Fruit fly (Drosophila melanogaster) whole organism, prepupa: Measurements from ENCODE around the gene CG9609.

Experiments used
- Blimp-1 ChIP-seq: fragments of 200-800 bp; sonication (Bioruptor generic); optimal IDR thresholded peaks from 3 replicates; lab custom pipeline; 2017; ENCODE audit warnings: missing biosample characterization, missing genetic modification characterization, mild to moderate bottlenecking, moderate library complexity, missing genetic modification reagents
- CG10631 ChIP-seq: fragments of 200-800 bp; sonication (Bioruptor generic); optimal IDR thresholded peaks from 2 replicates; lab custom pipeline; 2016; ENCODE audit warnings: missing biosample characterization, missing genetic modification characterization
- CG11294 ChIP-seq: fragments of 200-800 bp; sonication (Bioruptor generic); IDR thresholded peaks from 2 replicates; pipeline ENCODE4 v1.3.6; 2022; ENCODE audit warnings: missing biosample characterization, missing genetic modification characterization
- CG11902 ChIP-seq: fragments of 200-800 bp; sonication (Bioruptor generic); optimal IDR thresholded peaks from 3 replicates; lab custom pipeline; 2016; ENCODE audit warnings: missing biosample characterization, missing genetic modification characterization
- CG15336 ChIP-seq: fragments of 200-800 bp; sonication (Bioruptor generic); IDR thresholded peaks from 2 replicates; pipeline ENCODE4 v1.3.6; 2022; ENCODE audit warnings: missing biosample characterization, missing genetic modification characterization
- CG16779 ChIP-seq: fragments of 200-800 bp; sonication (Bioruptor generic); optimal IDR thresholded peaks from 3 replicates; lab custom pipeline; 2017; ENCODE audit warnings: missing biosample characterization, mild to moderate bottlenecking, missing genetic modification characterization
- CG3032 ChIP-seq: fragments of 200-800 bp; optimal IDR thresholded peaks from 2 replicates; lab custom pipeline; 2019; ENCODE audit warnings: missing biosample characterization, mild to moderate bottlenecking, missing genetic modification characterization, moderate library complexity
- CG31627 ChIP-seq: fragments of 200-800 bp; sonication (Bioruptor generic); optimal IDR thresholded peaks from 3 replicates; lab custom pipeline; 2016; ENCODE audit warnings: missing biosample characterization, missing genetic modification characterization
- CG32006 ChIP-seq: fragments of 200-800 bp; sonication (Bioruptor generic); optimal IDR thresholded peaks from 3 replicates; lab custom pipeline; 2017; ENCODE audit warnings: missing biosample characterization, mild to moderate bottlenecking, missing genetic modification characterization
- CG3919 ChIP-seq: fragments of 200-800 bp; sonication (Bioruptor generic); optimal IDR thresholded peaks from 3 replicates; lab custom pipeline; 2016; ENCODE audit warnings: missing biosample characterization, missing genetic modification characterization
- CG6163 ChIP-seq: fragments of 200-800 bp; sonication (Bioruptor generic); IDR thresholded peaks from 3 replicates; pipeline ENCODE4 v1.3.6; 2022; ENCODE audit warnings: missing biosample characterization, missing genetic modification characterization
- CG6276 ChIP-seq: fragments of 200-800 bp; sonication (Bioruptor generic); optimal IDR thresholded peaks from 2 replicates; lab custom pipeline; 2017; ENCODE audit warnings: missing biosample characterization, mild to moderate bottlenecking, missing genetic modification characterization
- CG6792 ChIP-seq: fragments of 200-800 bp; sonication (Bioruptor generic); optimal IDR thresholded peaks from 3 replicates; lab custom pipeline; 2016; ENCODE audit warnings: missing biosample characterization, missing genetic modification characterization
- CG6808 ChIP-seq: fragments of 200-800 bp; sonication (Bioruptor generic); optimal IDR thresholded peaks from 3 replicates; lab custom pipeline; 2017; ENCODE audit warnings: missing biosample characterization, missing genetic modification characterization, mild to moderate bottlenecking, moderate library complexity, missing genetic modification reagents
- CG6854 ChIP-seq: fragments of 200-800 bp; sonication (Bioruptor generic); optimal IDR thresholded peaks from 2 replicates; lab custom pipeline; 2017; ENCODE audit warnings: missing biosample characterization, mild to moderate bottlenecking, missing genetic modification characterization
- CG7368 ChIP-seq: fragments of 200-800 bp; sonication (Bioruptor generic); optimal IDR thresholded peaks from 3 replicates; lab custom pipeline; 2016; ENCODE audit warnings: missing biosample characterization, missing genetic modification characterization
- CG8119 ChIP-seq: fragments of 200-800 bp; sonication (Bioruptor generic); IDR thresholded peaks from 3 replicates; pipeline ENCODE4 v1.3.6; 2022; ENCODE audit warnings: missing biosample characterization, missing genetic modification characterization
- CG8632 ChIP-seq: fragments of 200-800 bp; sonication (Bioruptor generic); optimal IDR thresholded peaks from 3 replicates; lab custom pipeline; 2016; ENCODE audit warnings: missing biosample characterization, missing genetic modification characterization
- CG9139 ChIP-seq: fragments of 200-800 bp; sonication (Bioruptor generic); optimal IDR thresholded peaks from 3 replicates; lab custom pipeline; 2017; ENCODE audit warnings: missing biosample characterization, mild to moderate bottlenecking, missing genetic modification characterization
- Eip75B ChIP-seq: fragments of 200-800 bp; sonication (Bioruptor generic); optimal IDR thresholded peaks from 3 replicates; lab custom pipeline; 2016; ENCODE audit warnings: missing biosample characterization, missing genetic modification characterization
- Eip78C ChIP-seq: fragments of 200-800 bp; sonication (Bioruptor generic); peaks from one replicate; lab custom pipeline; 2016; ENCODE audit warnings: missing biosample characterization, missing genetic modification characterization
- Ets21C ChIP-seq: fragments of 200-800 bp; sonication (Bioruptor generic); optimal IDR thresholded peaks from 3 replicates; lab custom pipeline; 2016; ENCODE audit warnings: missing biosample characterization, missing genetic modification characterization
- Gug ChIP-seq: fragments of 200-800 bp; sonication (Bioruptor generic); IDR thresholded peaks from 2 replicates; pipeline ENCODE4 v1.3.6; 2022; ENCODE audit warnings: missing biosample characterization, missing genetic modification characterization
- Hr38 ChIP-seq: sonication (Bioruptor generic); optimal IDR thresholded peaks from 2 replicates; lab custom pipeline; 2016; ENCODE audit warnings: missing biosample characterization, missing genetic modification characterization
- Hr39 ChIP-seq: fragments of 200-800 bp; sonication (Bioruptor generic); optimal IDR thresholded peaks from 2 replicates; lab custom pipeline; 2016; ENCODE audit warnings: missing biosample characterization, missing genetic modification characterization
- Hr4 ChIP-seq: fragments of 200-800 bp; sonication (Bioruptor generic); optimal IDR thresholded peaks from 3 replicates; lab custom pipeline; 2016; ENCODE audit warnings: missing biosample characterization, missing genetic modification characterization
- Lpt ChIP-seq: fragments of 200-800 bp; sonication (Bioruptor generic); optimal IDR thresholded peaks from 3 replicates; lab custom pipeline; 2016; ENCODE audit warnings: missing biosample characterization, missing genetic modification characterization
- Met ChIP-seq: fragments of 200-800 bp; sonication (Bioruptor generic); optimal IDR thresholded peaks from 3 replicates; lab custom pipeline; 2016; ENCODE audit warnings: missing biosample characterization, missing genetic modification characterization
- OdsH ChIP-seq: fragments of 200-800 bp; sonication (Bioruptor generic); optimal IDR thresholded peaks from 3 replicates; lab custom pipeline; 2016; ENCODE audit warnings: missing biosample characterization, missing genetic modification characterization
- Smox ChIP-seq: fragments of 200-800 bp; sonication (Bioruptor generic); optimal IDR thresholded peaks from 3 replicates; lab custom pipeline; 2016; ENCODE audit warnings: missing biosample characterization, missing genetic modification characterization
- Sox102F ChIP-seq: fragments of 200-800 bp; sonication (Bioruptor generic); optimal IDR thresholded peaks from 2 replicates; lab custom pipeline; 2016; ENCODE audit warnings: missing biosample characterization, mild to moderate bottlenecking, missing genetic modification characterization
- achi ChIP-seq: fragments of 200-800 bp; sonication (Bioruptor generic); optimal IDR thresholded peaks from 3 replicates; lab custom pipeline; 2016; ENCODE audit warnings: missing biosample characterization, missing genetic modification characterization
- acj6 ChIP-seq: fragments of 200-800 bp; sonication (Bioruptor generic); optimal IDR thresholded peaks from 3 replicates; lab custom pipeline; 2016; ENCODE audit warnings: missing biosample characterization, missing genetic modification characterization
- cyc ChIP-seq: fragments of 200-800 bp; sonication (Bioruptor generic); optimal IDR thresholded peaks from 3 replicates; lab custom pipeline; 2016; ENCODE audit warnings: missing biosample characterization, missing genetic modification characterization
- dac ChIP-seq: fragments of 200-800 bp; sonication (Bioruptor generic); optimal IDR thresholded peaks from 2 replicates; lab custom pipeline; 2017; ENCODE audit warnings: missing biosample characterization, mild to moderate bottlenecking, missing genetic modification characterization
- eg ChIP-seq: fragments of 200-800 bp; sonication (Bioruptor generic); IDR thresholded peaks from 3 replicates; pipeline ENCODE4 v1.3.6; 2022; ENCODE audit warnings: missing biosample characterization, missing genetic modification characterization
- esn ChIP-seq: fragments of 200-800 bp; sonication (Bioruptor generic); optimal IDR thresholded peaks from 2 replicates; lab custom pipeline; 2016; ENCODE audit warnings: missing biosample characterization, mild to moderate bottlenecking, missing genetic modification characterization, moderate library complexity
- fd85E ChIP-seq: fragments of 200-800 bp; sonication (Bioruptor generic); optimal IDR thresholded peaks from 3 replicates; lab custom pipeline; 2016; ENCODE audit warnings: missing biosample characterization, missing genetic modification characterization
- fkh ChIP-seq: fragments of 200-800 bp; sonication (Bioruptor generic); optimal IDR thresholded peaks from 3 replicates; lab custom pipeline; 2017; ENCODE audit warnings: missing biosample characterization, mild to moderate bottlenecking, missing genetic modification characterization, moderate library complexity
- lz ChIP-seq: fragments of 200-800 bp; sonication (Bioruptor generic); optimal IDR thresholded peaks from 3 replicates; lab custom pipeline; 2016; ENCODE audit warnings: missing biosample characterization, missing genetic modification characterization
- net ChIP-seq: fragments of 200-800 bp; sonication (Bioruptor generic); optimal IDR thresholded peaks from 3 replicates; lab custom pipeline; 2016; ENCODE audit warnings: missing biosample characterization, missing genetic modification characterization
- pdm3 ChIP-seq: fragments of 200-800 bp; sonication (Bioruptor generic); optimal IDR thresholded peaks from 3 replicates; lab custom pipeline; 2016; ENCODE audit warnings: missing biosample characterization, missing genetic modification characterization
- salr ChIP-seq, 2 experiments: fragments of 200-800 bp; sonication (Bioruptor generic); optimal IDR thresholded peaks; 3 replicates each; lab custom pipeline; 2016 to 2018; ENCODE audit warnings: missing biosample characterization in 2 of 2, missing genetic modification characterization in 2 of 2, mild to moderate bottlenecking in 1 of 2
- spab ChIP-seq: fragments of 200-800 bp; sonication (Bioruptor generic); optimal IDR thresholded peaks from 2 replicates; lab custom pipeline; 2017; ENCODE audit warnings: missing biosample characterization, mild to moderate bottlenecking, missing genetic modification characterization, missing genetic modification reagents
- ss ChIP-seq, 2 experiments: fragments of 200-800 bp; sonication (Bioruptor generic); optimal IDR thresholded peaks; 2 replicates in 1 of 2; 3 replicates in 1 of 2; lab custom pipeline; 2017 to 2018; ENCODE audit warnings: mild to moderate bottlenecking in 2 of 2, missing biosample characterization in 2 of 2, missing genetic modification characterization in 2 of 2, moderate library complexity in 1 of 2
- svp ChIP-seq: fragments of 200-800 bp; sonication (Bioruptor generic); peaks from one replicate; lab custom pipeline; 2016; ENCODE audit warnings: missing biosample characterization, missing genetic modification characterization
- topi ChIP-seq: fragments of 200-800 bp; sonication (Bioruptor generic); optimal IDR thresholded peaks from 3 replicates; lab custom pipeline; 2016; ENCODE audit warnings: missing biosample characterization, missing genetic modification characterization
- vri ChIP-seq: fragments of 200-800 bp; sonication (Bioruptor generic); optimal IDR thresholded peaks from 3 replicates; lab custom pipeline; 2016; ENCODE audit warnings: missing biosample characterization, mild to moderate bottlenecking, missing genetic modification characterization

The CG9609 gene

DNA sequence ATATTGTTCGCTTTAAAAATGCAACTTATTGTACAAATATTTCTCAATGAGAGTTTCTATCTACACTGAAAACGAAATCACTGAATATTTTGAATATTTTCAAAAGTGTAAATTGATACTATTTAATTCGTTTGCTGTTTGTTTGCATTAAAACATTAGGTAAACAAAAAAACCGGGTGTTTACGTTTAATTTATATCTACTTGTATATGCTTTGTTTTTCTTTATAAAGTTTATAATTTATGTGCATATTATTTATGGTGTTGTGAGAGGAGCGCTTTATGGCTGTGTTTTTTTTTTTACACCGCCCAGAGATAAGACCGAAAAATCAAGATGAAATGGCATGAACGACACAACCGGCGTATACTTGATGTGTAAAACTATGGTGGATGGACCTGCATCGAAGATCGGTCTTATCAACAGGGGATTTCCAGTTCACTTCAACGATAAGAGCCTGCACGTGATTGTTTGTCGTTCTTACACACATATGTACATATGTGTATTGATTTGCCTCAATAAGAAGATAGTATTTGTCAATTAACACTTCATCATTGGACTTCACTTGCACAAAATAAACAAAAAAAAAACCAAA, 42.7 kb upstream of the CG9609 start (continued):
- TF ChIP-seq CG9139 (GFP tag; lab: Kevin White, UChicago) = no peak
- peak; percentile 35 for TF ChIP-seq Smox (GFP tag; lab: Kevin White, UChicago)
- TF ChIP-seq cyc (GFP tag; lab: Kevin White, UChicago) = no peak
- TF ChIP-seq CG11902 (GFP tag; lab: Kevin White, UChicago) = no peak
- TF ChIP-seq Blimp-1 = no peak
- TF ChIP-seq Hr38 = no peak
- no peak for TF ChIP-seq Lpt (GFP tag; lab: Kevin White, UChicago)
- no peak for TF ChIP-seq CG6792
- peak; percentile 5 for TF ChIP-seq Hr39
- peak; percentile 27 for TF ChIP-seq acj6
- TF ChIP-seq lz (GFP tag; lab: Kevin White, UChicago) = no peak
- no peak for TF ChIP-seq CG16779 (tag; lab: Kevin White, UChicago)
- no peak for TF ChIP-seq CG6854 (GFP tag; lab: Kevin White, UChicago)
- no peak for TF ChIP-seq CG6808
- TF ChIP-seq, all 60 proteins: peak for 21

DNA sequence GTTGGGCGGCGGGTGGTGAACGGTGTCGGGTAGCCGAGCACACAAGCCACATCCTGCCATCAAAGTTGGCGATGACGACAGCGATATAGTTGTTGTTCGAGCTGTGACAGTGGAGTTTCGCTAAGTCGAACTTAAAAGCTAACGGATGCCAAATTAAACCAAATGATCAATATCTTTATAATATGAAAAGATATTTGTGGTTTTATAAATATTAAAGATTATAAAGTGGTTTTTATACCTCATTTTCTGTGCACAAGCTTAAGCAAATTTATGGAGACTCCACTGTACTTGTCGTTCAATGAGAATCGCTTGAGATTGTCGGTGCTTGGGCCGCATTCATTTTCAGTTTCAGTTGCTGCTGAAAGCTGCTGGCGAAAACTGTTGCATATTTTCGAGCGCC, 35.3 kb upstream of the CG9609 start:
- TF ChIP-seq spab (GFP tag; lab: Kevin White, UChicago) (peak; percentile 61), Hr38 (no peak), Eip75B (GFP tag; lab: Kevin White, UChicago) (peak; percentile 47), Hr4 (GFP tag; lab: Kevin White, UChicago) (peak; percentile 83), Blimp-1 (no peak), net (GFP tag; lab: Kevin White, UChicago) (peak; percentile 72), Sox102F (GFP tag; lab: Kevin White, UChicago) (peak; percentile 47), Ets21C (peak; percentile 44), CG15336 (peak; percentile 93), salr (GFP tag; optimal IDR thresholded peaks at IDR 0.05; lab: Kevin White, UChicago) (peak; percentile 22 to 51), CG7368 (GFP tag; lab: Kevin White, UChicago) (peak; percentile 49), CG6276 (peak; percentile 84), CG32006 (peak; percentile 86), topi (GFP tag; lab: Kevin White, UChicago) (peak; percentile 52), CG9139 (GFP tag; lab: Kevin White, UChicago) (peak; percentile 44), CG8632 (GFP tag; lab: Kevin White, UChicago) (peak; percentile 76), CG3032 (peak; percentile 64), vri (GFP tag; lab: Kevin White, UChicago) (no peak), CG6854 (GFP tag; lab: Kevin White, UChicago) (no peak), lz (GFP tag; lab: Kevin White, UChicago) (peak; percentile 58), cyc (GFP tag; lab: Kevin White, UChicago) (peak; percentile 39), fkh (GFP tag; lab: Kevin White, UChicago) (no peak), Hr39 (peak; percentile 44), Lpt (GFP tag; lab: Kevin White, UChicago) (peak; percentile 75), eg (GFP tag; lab: Robert Waterston, UW) (peak; percentile 93), CG10631 (GFP tag; lab: Kevin White, UChicago) (peak; percentile 71), Eip78C (peak; percentile 92), ss (GFP tag; optimal IDR thresholded peaks at IDR 0.05; lab: Kevin White, UChicago) (peak; percentile 52 to 73), fd85E (GFP tag; lab: Kevin White, UChicago) (no peak), esn (GFP tag; lab: Kevin White, UChicago) (peak; percentile 65), dac (GFP tag; lab: Kevin White, UChicago) (peak; percentile 54), svp (GFP tag; lab: Kevin White, UChicago) (peak; percentile 56), CG6792 (peak; percentile 78), CG6808 (peak; percentile 57), CG31627 (GFP tag; lab: Kevin White, UChicago) (peak; percentile 49), achi (GFP tag; lab: Kevin White, UChicago) (peak; percentile 79), pdm3 (GFP tag; lab: Kevin White, UChicago) (peak; percentile 77), CG11294 (GFP tag; lab: Robert Waterston, UW) (peak; percentile 67), CG6163 (peak; percentile 89), Smox (GFP tag; lab: Kevin White, UChicago) (peak; percentile 60), OdsH (GFP tag; lab: Kevin White, UChicago) (peak; percentile 81), CG11902 (GFP tag; lab: Kevin White, UChicago) (peak; percentile 33), Met (peak; percentile 63), CG8119 (GFP tag; lab: Robert Waterston, UW) (peak; percentile 94), Gug (GFP tag; lab: Robert Waterston, UW) (peak; percentile 86), CG3919 (peak; percentile 72)
